Worm (Caenorhabditis elegans): ENCODE data around the gene nhr-59.
A peak's percentile ranks its signal among the peaks of the same experiment; 100 is the strongest.

The nhr-59 gene

DNA sequence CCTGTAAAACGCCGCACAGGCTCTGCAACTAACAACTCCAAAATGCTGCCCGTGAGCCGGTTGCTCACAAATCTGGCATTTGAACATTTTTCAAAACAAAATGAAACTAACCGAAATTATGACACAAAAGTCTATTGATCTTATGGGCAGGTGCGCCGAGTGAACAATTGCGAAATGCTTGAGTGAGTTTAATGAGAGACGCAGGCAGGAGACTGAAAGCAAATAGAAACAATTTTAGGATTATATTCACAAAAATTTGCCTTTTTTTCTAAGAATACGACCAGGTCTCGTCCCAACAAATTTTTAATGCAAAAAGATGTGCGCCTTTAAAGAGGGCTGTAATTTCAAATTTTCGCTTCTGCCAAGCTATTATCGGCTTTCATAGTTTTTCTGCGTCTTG, 13.6 kb downstream of the nhr-59 start, which contains the start of gene nhr-183:
TSS of gene nhr-183 (minus strand) at position 180 of the 400 bp plus-strand sequence.
- TF ChIP-seq T07F8.4 (tag; optimal IDR thresholded peaks at IDR 0.05) (no peak), egl-18 (GFP tag; IDR thresholded peaks at IDR 0.05) (no peak), ztf-6 (GFP tag; IDR thresholded peaks at IDR 0.05) (no peak), cebp-1 (GFP tag; IDR thresholded peaks at IDR 0.05) (peak; percentile 69; the same call in 1 of the 2 replicates), cebp-1 (tag; optimal IDR thresholded peaks at IDR 0.05) (peak; percentile 90), madf-3 (GFP tag; IDR thresholded peaks at IDR 0.05) (no peak)

DNA sequence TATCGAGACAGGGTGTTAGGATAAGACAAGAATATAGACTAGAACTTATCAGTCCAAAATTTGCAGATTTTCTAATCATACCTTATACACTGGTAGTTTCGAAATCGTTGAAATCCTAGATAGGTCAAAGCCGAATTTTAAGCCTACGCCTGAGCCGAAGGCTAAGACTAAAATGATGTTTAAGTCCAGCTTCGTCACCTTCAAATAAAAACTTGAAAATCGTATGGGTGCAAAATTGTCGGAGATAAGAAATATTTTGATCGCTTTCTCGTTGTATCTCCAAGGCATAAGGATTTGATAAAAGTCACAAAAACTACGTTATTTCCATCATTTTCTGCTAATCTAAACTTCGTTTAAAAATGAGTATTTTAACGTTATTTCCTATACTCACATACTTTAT, 17.4 kb downstream of the nhr-59 start, which contains the start of gene F41B5.12:
TSS of gene F41B5.12 (plus strand) at position 301 of the 400 bp plus-strand sequence.
- TF ChIP-seq ztf-28 (GFP tag; IDR thresholded peaks at IDR 0.05) (no peak), athp-1 (tag; optimal IDR thresholded peaks at IDR 0.05) (no peak), xnd-1 (tag; optimal IDR thresholded peaks at IDR 0.05) (no peak), sdz-38 (tag; optimal IDR thresholded peaks at IDR 0.05) (no peak), sptf-2 (GFP tag; optimal IDR thresholded peaks at IDR 0.05) (no peak), Y53F4B.3 (GFP tag; IDR thresholded peaks at IDR 0.05) (no peak), ZK185.1 (tag; optimal IDR thresholded peaks at IDR 0.05; ENCODE audit: poor library complexity, severe bottlenecking) (no peak), B0336.3 (GFP tag; IDR thresholded peaks at IDR 0.05) (no peak), ztf-3 (GFP tag; optimal IDR thresholded peaks at IDR 0.05) (no peak), dpff-1 (tag; optimal IDR thresholded peaks at IDR 0.05) (no peak), B0019.2 (GFP tag; conservative IDR thresholded peaks at IDR 0.05) (no peak), ccch-3 (GFP tag; optimal IDR thresholded peaks at IDR 0.05) (no peak), lsy-27 (tag; optimal IDR thresholded peaks at IDR 0.05; ENCODE audit: borderline replicate concordance, insufficient read depth) (no peak), ztf-6 (GFP tag; IDR thresholded peaks at IDR 0.05) (no peak), ztf-26 (tag; optimal IDR thresholded peaks at IDR 0.05) (no peak), T07F8.4 (tag; optimal IDR thresholded peaks at IDR 0.05) (no peak)

DNA sequence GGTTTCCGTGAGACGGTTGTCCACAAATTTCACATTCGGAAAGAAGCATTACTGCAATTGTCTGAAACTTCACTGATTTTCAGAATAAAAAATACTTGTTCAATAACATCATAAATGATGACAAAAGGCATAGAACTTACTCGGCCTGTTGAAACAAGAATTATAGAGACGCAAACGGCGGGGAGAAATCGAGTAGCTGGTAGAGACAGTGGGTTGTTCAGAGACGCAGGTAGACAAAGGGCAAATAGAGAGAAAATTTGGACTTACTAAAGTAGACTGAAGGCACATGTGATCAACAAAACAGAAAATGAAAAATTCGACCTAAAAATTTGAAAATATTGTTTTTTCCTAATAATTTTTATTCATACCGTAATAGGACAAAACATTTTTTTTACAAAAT, 18.3 kb downstream of the nhr-59 start, which contains the start of gene nhr-182:
TSS of gene nhr-182 (minus strand) at position 178 of the 400 bp plus-strand sequence.
- TF ChIP-seq F39B2.1 (GFP tag; IDR thresholded peaks at IDR 0.05) (no peak), lir-1 (GFP tag; conservative IDR thresholded peaks at IDR 0.05) (no peak), attf-5 (GFP tag; optimal IDR thresholded peaks at IDR 0.05) (peak; percentile 2), F49E8.2 (tag; optimal IDR thresholded peaks at IDR 0.05; ENCODE audit: insufficient read depth) (no peak), Y53G8AR.9 (GFP tag; conservative IDR thresholded peaks at IDR 0.05) (no peak), ceh-100 (GFP tag; IDR thresholded peaks at IDR 0.05) (no peak), F57C9.4 (tag; optimal IDR thresholded peaks at IDR 0.05) (no peak), cebp-1 (GFP tag; IDR thresholded peaks at IDR 0.05) (no peak), cebp-1 (tag; optimal IDR thresholded peaks at IDR 0.05) (peak; percentile 3), ztf-28 (GFP tag; IDR thresholded peaks at IDR 0.05) (no peak), attf-3 (GFP tag; conservative IDR thresholded peaks at IDR 0.05) (no peak), F22D6.2 (tag; optimal IDR thresholded peaks at IDR 0.05) (no peak), gei-17 (GFP tag; optimal IDR thresholded peaks at IDR 0.05) (no peak), K12H6.12 (tag; optimal IDR thresholded peaks at IDR 0.05) (no peak), madf-3 (GFP tag; IDR thresholded peaks at IDR 0.05) (no peak), ztf-22 (GFP tag; optimal IDR thresholded peaks at IDR 0.05) (no peak), hmg-1.2 (GFP tag; IDR thresholded peaks at IDR 0.05) (peak; percentile 76; the same call in 1 of the 2 replicates), ceh-40 (GFP tag; IDR thresholded peaks at IDR 0.05) (no peak), T26A5.8 (tag; optimal IDR thresholded peaks at IDR 0.05) (no peak), sdz-38 (tag; optimal IDR thresholded peaks at IDR 0.05) (no peak), egl-44 (GFP tag; IDR thresholded peaks at IDR 0.05) (no peak), ceh-27 (GFP tag; optimal IDR thresholded peaks at IDR 0.05) (no peak), unc-130 (GFP tag; optimal IDR thresholded peaks at IDR 0.05) (no peak), nhr-80 (tag; optimal IDR thresholded peaks at IDR 0.05) (peak; percentile 14)
